Worm (Caenorhabditis elegans) whole organism, mixed stage, embryonic: ENCODE data around the gene Y54F10AL.1.

Experiments used
- M03D4.4 ChIP-seq: sonication (generic microtip); optimal IDR thresholded peaks from 2 replicates; lab custom pipeline; 2017; ENCODE audit warnings: mild to moderate bottlenecking, missing genetic modification characterization, missing compliant biosample characterization
- bed-3 ChIP-seq: fragments of 200-800 bp; sonication (Bioruptor generic); optimal IDR thresholded peaks from 3 replicates; lab custom pipeline; 2018; ENCODE audit warnings: mild to moderate bottlenecking, missing genetic modification characterization, moderate library complexity, missing compliant biosample characterization
- blmp-1 ChIP-seq: fragments of 150-350 bp; optimal IDR thresholded peaks from 2 replicates; lab custom pipeline; 2014; ENCODE audit warnings: missing biosample characterization, missing genetic modification characterization
- ceh-39 ChIP-seq: fragments of 150-350 bp; optimal IDR thresholded peaks from 2 replicates; lab custom pipeline; 2014; ENCODE audit warnings: missing biosample characterization, missing genetic modification characterization
- ceh-43 ChIP-seq: fragments of 200-800 bp; sonication (Bioruptor generic); optimal IDR thresholded peaks from 2 replicates; lab custom pipeline; 2018; ENCODE audit warnings: mild to moderate bottlenecking, missing genetic modification characterization, moderate library complexity, missing compliant biosample characterization
- ceh-83 ChIP-seq: fragments of 200-800 bp; sonication (Bioruptor generic); optimal IDR thresholded peaks from 2 replicates; lab custom pipeline; 2018; ENCODE audit warnings: mild to moderate bottlenecking, missing genetic modification characterization, missing compliant biosample characterization
- ces-1 ChIP-seq: fragments of 150-350 bp; optimal IDR thresholded peaks from 2 replicates; lab custom pipeline; 2014; ENCODE audit warnings: missing biosample characterization, missing genetic modification reagents, missing genetic modification characterization
- cnd-1 ChIP-seq: fragments of 200-800 bp; sonication (Bioruptor generic); optimal IDR thresholded peaks from 2 replicates; lab custom pipeline; 2018; ENCODE audit warnings: mild to moderate bottlenecking, missing genetic modification characterization, missing compliant biosample characterization
- drap-1 ChIP-seq: fragments of 200-800 bp; sonication (Bioruptor generic); optimal IDR thresholded peaks from 3 replicates; lab custom pipeline; 2018; ENCODE audit warnings: mild to moderate bottlenecking, missing genetic modification characterization, missing compliant biosample characterization
- elt-1 ChIP-seq: sonication (generic microtip); optimal IDR thresholded peaks from 2 replicates; lab custom pipeline; 2017; ENCODE audit warnings: missing genetic modification characterization, mild to moderate bottlenecking, missing compliant biosample characterization, antibody characterized with exemption, moderate library complexity, borderline replicate concordance; ENCODE audit not compliant: insufficient read depth
- elt-3 ChIP-seq: fragments of 150-350 bp; optimal IDR thresholded peaks from 2 replicates; lab custom pipeline; 2014; ENCODE audit warnings: missing biosample characterization, missing genetic modification characterization
- flh-1 ChIP-seq: fragments of 200-800 bp; sonication (Bioruptor generic); optimal IDR thresholded peaks from 2 replicates; lab custom pipeline; 2018; ENCODE audit warnings: mild to moderate bottlenecking, missing genetic modification characterization, moderate library complexity, missing compliant biosample characterization
- ham-2 ChIP-seq: fragments of 200-800 bp; sonication (Bioruptor generic); optimal IDR thresholded peaks from 2 replicates; lab custom pipeline; 2018; ENCODE audit warnings: mild to moderate bottlenecking, missing genetic modification characterization, missing compliant biosample characterization
- hlh-1 ChIP-seq: fragments of 150-350 bp; optimal IDR thresholded peaks from 2 replicates; lab custom pipeline; 2014; ENCODE audit warnings: missing biosample characterization, missing genetic modification reagents, missing genetic modification characterization
- lin-13 ChIP-seq: fragments of 150-350 bp; optimal IDR thresholded peaks from 2 replicates; lab custom pipeline; 2014; ENCODE audit warnings: missing biosample characterization, missing genetic modification characterization
- lin-32 ChIP-seq: fragments of 200-800 bp; sonication (Bioruptor generic); optimal IDR thresholded peaks from 2 replicates; lab custom pipeline; 2018; ENCODE audit warnings: mild to moderate bottlenecking, missing genetic modification characterization, missing compliant biosample characterization
- lsy-2 ChIP-seq: fragments of 150-350 bp; optimal IDR thresholded peaks from 2 replicates; lab custom pipeline; 2014; ENCODE audit warnings: missing biosample characterization, missing genetic modification characterization
- mab-5 ChIP-seq: fragments of 150-350 bp; optimal IDR thresholded peaks from 2 replicates; lab custom pipeline; 2014; ENCODE audit warnings: missing biosample characterization, missing genetic modification characterization
- mep-1 ChIP-seq: fragments of 150-350 bp; optimal IDR thresholded peaks from 2 replicates; lab custom pipeline; 2017; ENCODE audit warnings: missing biosample characterization, missing genetic modification reagents, missing genetic modification characterization, inconsistent platforms
- mls-2 ChIP-seq: sonication (generic microtip); optimal IDR thresholded peaks from 2 replicates; lab custom pipeline; 2016; ENCODE audit warnings: mild to moderate bottlenecking, missing genetic modification characterization, moderate library complexity, missing compliant biosample characterization
- nhr-12 ChIP-seq: fragments of 150-350 bp; optimal IDR thresholded peaks from 2 replicates; lab custom pipeline; 2014; ENCODE audit warnings: missing biosample characterization, missing genetic modification characterization
- nhr-2 ChIP-seq: fragments of 150-350 bp; optimal IDR thresholded peaks from 2 replicates; lab custom pipeline; 2014; ENCODE audit warnings: missing biosample characterization, missing genetic modification characterization
- nhr-237 ChIP-seq: fragments of 150-350 bp; optimal IDR thresholded peaks from 2 replicates; lab custom pipeline; 2014; ENCODE audit warnings: missing biosample characterization, missing genetic modification characterization
- nhr-28 ChIP-seq: fragments of 150-350 bp; optimal IDR thresholded peaks from 2 replicates; lab custom pipeline; 2014; ENCODE audit warnings: missing biosample characterization, missing genetic modification characterization
- nhr-76 ChIP-seq: sonication (generic microtip); optimal IDR thresholded peaks from 2 replicates; lab custom pipeline; 2017; ENCODE audit warnings: missing biosample characterization, missing genetic modification characterization
- pha-4 ChIP-seq: fragments of 150-350 bp; optimal IDR thresholded peaks from 2 replicates; lab custom pipeline; 2018; ENCODE audit warnings: missing biosample characterization, missing genetic modification reagents, missing genetic modification characterization
- sem-2 ChIP-seq: fragments of 200-800 bp; sonication (Bioruptor generic); optimal IDR thresholded peaks from 2 replicates; lab custom pipeline; 2018; ENCODE audit warnings: mild to moderate bottlenecking, missing genetic modification characterization, missing compliant biosample characterization
- snpc-4 ChIP-seq: fragments of 150-350 bp; optimal IDR thresholded peaks from 2 replicates; lab custom pipeline; 2014; ENCODE audit warnings: missing biosample characterization, missing genetic modification characterization
- sptf-1 ChIP-seq: sonication (generic microtip); optimal IDR thresholded peaks from 2 replicates; lab custom pipeline; 2017; ENCODE audit warnings: mild to moderate bottlenecking, missing genetic modification characterization, moderate library complexity, missing compliant biosample characterization
- tbx-8 ChIP-seq: fragments of 200-800 bp; sonication (Bioruptor generic); optimal IDR thresholded peaks from 2 replicates; lab custom pipeline; 2018; ENCODE audit warnings: mild to moderate bottlenecking, missing genetic modification characterization, moderate library complexity, missing compliant biosample characterization
- unc-120 ChIP-seq: sonication (generic microtip); optimal IDR thresholded peaks from 2 replicates; lab custom pipeline; 2017; ENCODE audit warnings: missing genetic modification characterization, missing compliant biosample characterization; ENCODE audit not compliant: poor library complexity, severe bottlenecking
- unc-39 ChIP-seq: fragments of 150-350 bp; optimal IDR thresholded peaks from 2 replicates; lab custom pipeline; 2014; ENCODE audit warnings: missing biosample characterization, missing genetic modification characterization
- unc-62 ChIP-seq: fragments of 150-350 bp; optimal IDR thresholded peaks from 2 replicates; lab custom pipeline; 2014; ENCODE audit warnings: missing biosample characterization, missing genetic modification reagents, missing genetic modification characterization
- zip-8 ChIP-seq: fragments of 150-350 bp; optimal IDR thresholded peaks from 2 replicates; lab custom pipeline; 2014; ENCODE audit warnings: missing biosample characterization, missing genetic modification characterization
- ztf-11 ChIP-seq: fragments of 150-350 bp; optimal IDR thresholded peaks from 2 replicates; lab custom pipeline; 2014; ENCODE audit warnings: missing biosample characterization, missing genetic modification characterization

Gene Y54F10AL.1

DNA sequence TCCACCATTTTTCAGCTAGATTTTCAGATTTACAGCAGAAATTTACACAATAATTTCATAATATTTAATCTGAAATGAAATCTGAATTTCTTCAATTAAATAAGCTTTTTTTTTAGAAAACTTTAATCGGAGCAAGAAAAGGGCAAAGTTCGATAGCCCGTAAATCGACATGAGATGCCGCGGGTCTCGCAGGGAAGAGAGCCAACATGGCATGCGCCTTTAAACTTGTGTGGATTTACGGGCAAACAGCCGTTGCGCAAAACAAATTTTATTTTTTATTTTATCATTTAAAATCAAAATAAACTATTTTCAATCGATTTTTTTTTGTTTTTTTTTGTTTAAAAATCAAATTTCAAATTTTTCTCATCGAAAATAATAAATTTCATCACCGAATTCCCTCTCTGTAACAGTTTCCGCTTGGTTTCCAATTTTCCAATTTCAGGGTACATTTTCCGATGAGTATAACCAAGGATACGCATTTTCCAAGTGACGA lies 41.2 kb downstream of the Y54F10AL.1 start, which contains the start of the genes Y54F10AM.15, rbc-2 and ndua-8:
TSS of gene Y54F10AM.15 (minus strand) at position 59 of the 493 bp plus-strand sequence.
TSS of gene rbc-2 (minus strand) at position 69 of the 493 bp plus-strand sequence.
TSS of gene ndua-8 (plus strand) at position 443 of the 493 bp plus-strand sequence.
- TF ChIP-seq zip-8 = no peak
- peak; percentile 0 for TF ChIP-seq mab-5
- no peak for TF ChIP-seq nhr-12 (tag; lab: Kevin White, UChicago)
- TF ChIP-seq nhr-237 (tag; lab: Kevin White, UChicago) = peak; percentile 88
- TF ChIP-seq pha-4 = peak; percentile 77
- TF ChIP-seq drap-1 = no peak
- no peak for TF ChIP-seq snpc-4 (tag; lab: Kevin White, UChicago)
- TF ChIP-seq ceh-39 (tag; lab: Kevin White, UChicago) = peak; percentile 83
- no peak for TF ChIP-seq elt-1
- TF ChIP-seq ham-2 (GFP tag; lab: Kevin White, UChicago) = peak; percentile 8
- TF ChIP-seq unc-62 (GFP tag; lab: Kevin White, UChicago) = peak; percentile 46
- no peak for TF ChIP-seq mls-2
- no peak for TF ChIP-seq unc-39 (tag; lab: Kevin White, UChicago)
- no peak for TF ChIP-seq blmp-1 (tag; lab: Kevin White, UChicago)
- TF ChIP-seq lin-32 (GFP tag; lab: Kevin White, UChicago) = no peak
- no peak for TF ChIP-seq sem-2 (GFP tag; lab: Kevin White, UChicago)
- TF ChIP-seq unc-120 = peak; percentile 84
- no peak for TF ChIP-seq tbx-8 (GFP tag; lab: Kevin White, UChicago)
- TF ChIP-seq M03D4.4 (tag; lab: Kevin White, UChicago) = peak; percentile 7
- no peak for TF ChIP-seq nhr-28 (tag; lab: Kevin White, UChicago)
- TF ChIP-seq mep-1 (tag; lab: Kevin White, UChicago) = peak; percentile 97
- TF ChIP-seq nhr-2 (tag; lab: Kevin White, UChicago) = peak; percentile 29
- TF ChIP-seq hlh-1 = peak; percentile 66
- TF ChIP-seq lin-13 (tag; lab: Kevin White, UChicago) = peak; percentile 96
- peak; percentile 67 for TF ChIP-seq ces-1
- TF ChIP-seq sptf-1 (tag; lab: Kevin White, UChicago) = no peak
- no peak for TF ChIP-seq ceh-83 (GFP tag; lab: Kevin White, UChicago)
- peak; percentile 91 for TF ChIP-seq lsy-2 (tag; lab: Kevin White, UChicago)
- TF ChIP-seq flh-1 (GFP tag; lab: Kevin White, UChicago) = no peak
- no peak for TF ChIP-seq nhr-76 (tag; lab: Kevin White, UChicago)
- TF ChIP-seq ceh-43 (GFP tag; lab: Kevin White, UChicago) = no peak
- peak; percentile 12 for TF ChIP-seq ztf-11 (tag; lab: Kevin White, UChicago)
- no peak for TF ChIP-seq cnd-1 (tag; lab: Kevin White, UChicago)
- TF ChIP-seq bed-3 (GFP tag; lab: Kevin White, UChicago) = no peak
- TF ChIP-seq elt-3 = no peak

DNA sequence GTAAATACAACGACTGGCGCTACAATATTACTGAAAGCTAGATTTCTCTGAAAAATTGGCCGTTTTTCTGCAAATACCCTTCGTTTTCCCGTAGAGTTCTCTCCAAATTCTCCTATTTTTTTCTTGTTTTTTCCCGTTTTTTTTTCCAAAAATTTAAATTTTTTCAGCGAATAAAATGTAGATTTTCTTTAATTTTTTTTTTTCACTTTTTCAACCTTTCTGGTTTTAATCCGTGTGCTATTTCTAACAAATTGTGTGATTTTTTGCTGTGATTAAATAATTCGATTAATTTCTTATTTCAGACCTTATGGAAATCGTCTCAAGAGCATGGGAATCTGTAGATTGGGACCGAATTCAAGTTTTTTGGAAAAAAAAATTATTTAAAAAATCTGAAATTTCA lies 42.8 kb downstream of the Y54F10AL.1 start, which contains the start of gene cone-1:
TSS of gene cone-1 (plus strand) at position 301 of the 400 bp plus-strand sequence.
- TF ChIP-seq snpc-4 (tag; lab: Kevin White, UChicago) (no peak), sptf-1 (tag; lab: Kevin White, UChicago) (no peak), nhr-76 (tag; lab: Kevin White, UChicago) (no peak), nhr-28 (tag; lab: Kevin White, UChicago) (no peak)

- peak; percentile 66 for TF ChIP-seq unc-62 (GFP tag; lab: Kevin White, UChicago)
- peak; percentile 77 for TF ChIP-seq ces-1
- TF ChIP-seq ztf-11 (tag; lab: Kevin White, UChicago) = peak; percentile 68
- peak; percentile 41 for TF ChIP-seq lin-13 (tag; lab: Kevin White, UChicago)
- TF ChIP-seq mls-2 = peak; percentile 55
- TF ChIP-seq cnd-1 (tag; lab: Kevin White, UChicago) = peak; percentile 35
- TF ChIP-seq sptf-1 (tag; lab: Kevin White, UChicago) = no peak
- TF ChIP-seq mep-1 (tag; lab: Kevin White, UChicago) = peak; percentile 31
- no peak for TF ChIP-seq unc-39 (tag; lab: Kevin White, UChicago)
- peak; percentile 34 for TF ChIP-seq ceh-39 (tag; lab: Kevin White, UChicago)
Observed at ce11 chrIII:2532716-2533115, 45.2 kb downstream of the Y54F10AL.1 start.
